Fruit fly (Drosophila melanogaster) whole organism, embryonic: ENCODE results near the gene SP555.

Experiments
- Asciz ChIP-seq: fragments of 200-800 bp; sonication (Bioruptor generic); optimal IDR thresholded peaks from 2 replicates; lab custom pipeline; 2017; ENCODE audit warnings: missing biosample characterization, mild to moderate bottlenecking, missing genetic modification characterization, missing genetic modification reagents
- Bdp1 ChIP-seq: fragments of 200-800 bp; sonication (Bioruptor generic); optimal IDR thresholded peaks from 3 replicates; lab custom pipeline; 2016; ENCODE audit warnings: missing biosample characterization, missing genetic modification characterization
- CG1024 ChIP-seq: fragments of 200-800 bp; sonication (Bioruptor generic); IDR thresholded peaks from 2 replicates; pipeline ENCODE4 v1.3.6; 2022; ENCODE audit warnings: missing biosample characterization, missing genetic modification characterization
- CG10267 ChIP-seq: fragments of 200-800 bp; sonication (Bioruptor generic); optimal IDR thresholded peaks from 2 replicates; lab custom pipeline; 2018; ENCODE audit warnings: missing biosample characterization, mild to moderate bottlenecking, missing genetic modification characterization, moderate library complexity
- CG10654 ChIP-seq: fragments of 200-800 bp; sonication (Bioruptor generic); optimal IDR thresholded peaks from 2 replicates; lab custom pipeline; 2016; ENCODE audit warnings: missing biosample characterization, missing genetic modification characterization
- CG11695 ChIP-seq: fragments of 200-800 bp; sonication (Bioruptor generic); IDR thresholded peaks from 3 replicates; pipeline ENCODE4 v1.3.6; 2022; ENCODE audit warnings: missing biosample characterization, missing genetic modification characterization
- CG14710 ChIP-seq: fragments of 200-800 bp; sonication (Bioruptor generic); optimal IDR thresholded peaks from 3 replicates; lab custom pipeline; 2019; ENCODE audit warnings: missing biosample characterization, mild to moderate bottlenecking, missing genetic modification characterization, moderate library complexity
- CG18476 ChIP-seq: fragments of 200-800 bp; sonication (Bioruptor generic); optimal IDR thresholded peaks from 2 replicates; lab custom pipeline; 2016; ENCODE audit warnings: missing biosample characterization, mild to moderate bottlenecking, missing genetic modification characterization
- CG18599 ChIP-seq: fragments of 200-800 bp; sonication (Bioruptor generic); optimal IDR thresholded peaks from 3 replicates; lab custom pipeline; 2017; ENCODE audit warnings: missing biosample characterization, missing genetic modification characterization, mild to moderate bottlenecking, moderate library complexity, missing genetic modification reagents
- CG2678 ChIP-seq: fragments of 200-800 bp; sonication (Bioruptor generic); optimal IDR thresholded peaks from 3 replicates; lab custom pipeline; 2019; ENCODE audit warnings: missing biosample characterization, mild to moderate bottlenecking, missing genetic modification characterization, moderate library complexity
- CG31388 ChIP-seq: fragments of 200-800 bp; sonication (Bioruptor generic); optimal IDR thresholded peaks from 2 replicates; lab custom pipeline; 2016; ENCODE audit warnings: missing biosample characterization, missing genetic modification characterization
- CG34224 ChIP-seq: fragments of 200-800 bp; sonication (Bioruptor generic); IDR thresholded peaks from 3 replicates; pipeline ENCODE4 v1.3.6; 2022; ENCODE audit warnings: missing biosample characterization, missing genetic modification characterization; ENCODE audit not compliant: partially characterized antibody
- CG6254 ChIP-seq: fragments of 200-800 bp; sonication (Bioruptor generic); optimal IDR thresholded peaks from 3 replicates; lab custom pipeline; 2017; ENCODE audit warnings: mild to moderate bottlenecking, missing biosample characterization, missing genetic modification reagents, missing genetic modification characterization
- CG7271 ChIP-seq: fragments of 200-800 bp; sonication (Bioruptor generic); optimal IDR thresholded peaks from 2 replicates; lab custom pipeline; 2018; ENCODE audit warnings: missing biosample characterization, mild to moderate bottlenecking, missing genetic modification characterization, moderate library complexity
- CG7372 ChIP-seq: fragments of 200-800 bp; sonication (Bioruptor generic); IDR thresholded peaks from 2 replicates; pipeline ENCODE4 v1.3.6; 2022; ENCODE audit warnings: missing biosample characterization, missing genetic modification characterization
- CG8089 ChIP-seq: fragments of 200-800 bp; sonication (Bioruptor generic); optimal IDR thresholded peaks from 3 replicates; lab custom pipeline; 2016; ENCODE audit warnings: missing biosample characterization, missing genetic modification characterization
- CG8944 ChIP-seq: fragments of 200-800 bp; sonication (Bioruptor generic); optimal IDR thresholded peaks from 3 replicates; lab custom pipeline; 2016; ENCODE audit warnings: missing biosample characterization, missing genetic modification characterization
- D19A ChIP-seq: fragments of 200-800 bp; optimal IDR thresholded peaks from 3 replicates; lab custom pipeline; 2019; ENCODE audit warnings: missing biosample characterization, mild to moderate bottlenecking, missing genetic modification characterization, moderate library complexity
- Dbx ChIP-seq: fragments of 200-800 bp; sonication (Bioruptor generic); IDR thresholded peaks from 3 replicates; pipeline ENCODE4 v1.3.6; 2022; ENCODE audit warnings: missing biosample characterization, missing genetic modification characterization
- Deaf1 ChIP-seq: fragments of 200-800 bp; optimal IDR thresholded peaks from 3 replicates; lab custom pipeline; 2019; ENCODE audit warnings: missing biosample characterization, mild to moderate bottlenecking, missing genetic modification characterization, moderate library complexity
- MESR4 ChIP-seq: fragments of 200-800 bp; sonication (Bioruptor generic); optimal IDR thresholded peaks from 2 replicates; lab custom pipeline; 2018; ENCODE audit warnings: missing biosample characterization, mild to moderate bottlenecking, missing genetic modification characterization, moderate library complexity
- Sry-δ ChIP-seq: fragments of 200-800 bp; sonication (Bioruptor generic); optimal IDR thresholded peaks from 2 replicates; lab custom pipeline; 2016; ENCODE audit warnings: missing biosample characterization, missing genetic modification characterization
- Tbp ChIP-seq: fragments of >200 bp; optimal IDR thresholded peaks from 2 replicates; lab custom pipeline; 2018; ENCODE audit warnings: missing biosample characterization, missing genetic modification characterization
- al ChIP-seq: fragments of 200-800 bp; sonication (Bioruptor generic); IDR thresholded peaks from 2 replicates; pipeline ENCODE4 v1.3.6; 2022; ENCODE audit warnings: missing biosample characterization, missing genetic modification characterization
- chinmo ChIP-seq: fragments of 200-800 bp; sonication (Bioruptor generic); IDR thresholded peaks from 4 replicates; pipeline ENCODE4 v1.3.6; 2022; ENCODE audit warnings: missing biosample characterization, missing genetic modification characterization; ENCODE audit not compliant: partially characterized antibody
- corto ChIP-seq: fragments of 200-800 bp; sonication (Bioruptor generic); optimal IDR thresholded peaks from 2 replicates; lab custom pipeline; 2016; ENCODE audit warnings: missing biosample characterization, mild to moderate bottlenecking, missing genetic modification characterization, moderate library complexity
- cwo ChIP-seq: fragments of 200-800 bp; sonication (Bioruptor generic); optimal IDR thresholded peaks from 3 replicates; lab custom pipeline; 2017; ENCODE audit warnings: missing biosample characterization, missing genetic modification characterization, mild to moderate bottlenecking, moderate library complexity, missing genetic modification reagents
- dan ChIP-seq: fragments of 200-800 bp; sonication (Bioruptor generic); IDR thresholded peaks from 2 replicates; pipeline ENCODE4 v1.3.6; 2022; ENCODE audit warnings: missing biosample characterization, missing genetic modification characterization
- dpn ChIP-seq, 2 experiments: fragments of 200-800 bp; sonication (Bioruptor generic); optimal IDR thresholded peaks; 3 replicates each; lab custom pipeline; 2016; ENCODE audit warnings: missing biosample characterization in 2 of 2, missing genetic modification characterization in 2 of 2
- emc ChIP-seq: fragments of 200-800 bp; sonication (Bioruptor generic); optimal IDR thresholded peaks from 2 replicates; lab custom pipeline; 2016; ENCODE audit warnings: missing biosample characterization, missing genetic modification characterization
- en ChIP-seq: fragments of 200-800 bp; sonication (Bioruptor generic); optimal IDR thresholded peaks from 2 replicates; lab custom pipeline; 2016; ENCODE audit warnings: missing biosample characterization, missing genetic modification characterization
- ftz-f1 ChIP-seq: fragments of 200-800 bp; sonication (Bioruptor generic); optimal IDR thresholded peaks from 2 replicates; lab custom pipeline; 2016; ENCODE audit warnings: missing biosample characterization, missing genetic modification characterization
- gcm ChIP-seq: fragments of 200-800 bp; sonication (Bioruptor generic); optimal IDR thresholded peaks from 2 replicates; lab custom pipeline; 2019; ENCODE audit warnings: missing biosample characterization, mild to moderate bottlenecking, missing genetic modification characterization, moderate library complexity
- gfzf ChIP-seq: fragments of 200-800 bp; sonication (Bioruptor generic); optimal IDR thresholded peaks from 2 replicates; lab custom pipeline; 2016; ENCODE audit warnings: missing biosample characterization, mild to moderate bottlenecking, missing genetic modification characterization, moderate library complexity
- ken ChIP-seq: fragments of 200-800 bp; sonication (Bioruptor generic); IDR thresholded peaks from 3 replicates; pipeline ENCODE4 v1.3.6; 2022; ENCODE audit warnings: missing biosample characterization, missing genetic modification characterization
- mam ChIP-seq: fragments of 200-800 bp; sonication (Bioruptor generic); optimal IDR thresholded peaks from 3 replicates; lab custom pipeline; 2016; ENCODE audit warnings: missing biosample characterization, missing genetic modification characterization
- nerfin-2 ChIP-seq: fragments of 200-800 bp; sonication (Bioruptor generic); IDR thresholded peaks from 2 replicates; pipeline ENCODE4 v1.3.6; 2022; ENCODE audit warnings: missing biosample characterization, missing genetic modification characterization; ENCODE audit not compliant: partially characterized antibody
- repo ChIP-seq: fragments of 200-800 bp; sonication (Bioruptor generic); optimal IDR thresholded peaks from 2 replicates; lab custom pipeline; 2016; ENCODE audit warnings: missing biosample characterization, missing genetic modification characterization
- sd ChIP-seq: fragments of 200-800 bp; sonication (Bioruptor generic); optimal IDR thresholded peaks from 3 replicates; lab custom pipeline; 2018; ENCODE audit warnings: missing biosample characterization, mild to moderate bottlenecking, missing genetic modification characterization, moderate library complexity
- sens ChIP-seq: fragments of 200-800 bp; sonication (Bioruptor generic); peaks from one replicate; lab custom pipeline; 2016; ENCODE audit warnings: missing biosample characterization, missing genetic modification characterization
- slbo ChIP-seq: fragments of 200-800 bp; sonication (Bioruptor generic); IDR thresholded peaks from 2 replicates; pipeline ENCODE4 v1.3.6; 2022; ENCODE audit warnings: missing biosample characterization, missing genetic modification characterization
- sob ChIP-seq: fragments of 200-800 bp; sonication (Bioruptor generic); IDR thresholded peaks from 2 replicates; pipeline ENCODE4 v1.3.6; 2022; ENCODE audit warnings: missing biosample characterization, missing genetic modification characterization
- sr ChIP-seq: fragments of 200-800 bp; sonication (Bioruptor generic); IDR thresholded peaks from 3 replicates; pipeline ENCODE4 v1.3.6; 2022; ENCODE audit warnings: missing biosample characterization, missing genetic modification characterization
- stc ChIP-seq: fragments of 200-800 bp; sonication (Bioruptor generic); IDR thresholded peaks from 2 replicates; pipeline ENCODE4 v1.3.6; 2022; ENCODE audit warnings: missing biosample characterization, missing genetic modification characterization
- tna ChIP-seq: fragments of 200-800 bp; sonication (Bioruptor generic); IDR thresholded peaks from 2 replicates; pipeline ENCODE4 v1.3.6; 2022; ENCODE audit warnings: missing biosample characterization, missing genetic modification characterization; ENCODE audit not compliant: partially characterized antibody
- vfl ChIP-seq: fragments of 200-800 bp; sonication (Bioruptor generic); optimal IDR thresholded peaks from 2 replicates; lab custom pipeline; 2016; ENCODE audit warnings: missing biosample characterization, missing genetic modification characterization
- z ChIP-seq: fragments of 200-800 bp; sonication (Bioruptor generic); IDR thresholded peaks from 3 replicates; pipeline ENCODE4 v1.3.6; 2022; ENCODE audit warnings: missing biosample characterization, missing genetic modification characterization
- zen ChIP-seq: fragments of 200-800 bp; sonication (Bioruptor generic); optimal IDR thresholded peaks from 3 replicates; lab custom pipeline; 2018; ENCODE audit warnings: missing biosample characterization, mild to moderate bottlenecking, missing genetic modification characterization, moderate library complexity
- zfh2 ChIP-seq: fragments of 200-800 bp; sonication (Bioruptor generic); optimal IDR thresholded peaks from 2 replicates; lab custom pipeline; 2016; ENCODE audit warnings: missing biosample characterization, missing genetic modification characterization

SP555 gene

dm6 chr2L:5070797-5071579, 33.5 kb downstream of the SP555 start, which contains the start of gene RpL37A (continued):
- TF ChIP-seq CG8944 (GFP tag; lab: Kevin White, UChicago) = peak; percentile 49
- TF ChIP-seq CG7271 (tag; lab: Kevin White, UChicago) = peak; percentile 93
- TF ChIP-seq chinmo (GFP tag; lab: Robert Waterston, UW) = peak; percentile 65; the same call in 1 of the 4 replicates
- no peak for TF ChIP-seq CG31388
- peak; percentile 80 for TF ChIP-seq Asciz
- peak; percentile 84 for TF ChIP-seq CG14710 (tag; lab: Kevin White, UChicago)
- peak; percentile 29 for TF ChIP-seq zfh2
- TF ChIP-seq CG1024 = peak; percentile 81
- peak; percentile 38 for TF ChIP-seq D19A (tag; lab: Kevin White, UChicago)
- 0 out of 3 replicates have a peak, but pooled peaks have one; percentile 20 for TF ChIP-seq CG34224 (GFP tag; lab: Robert Waterston, UW)
- no peak for TF ChIP-seq al (GFP tag; lab: Robert Waterston, UW)
- peak; percentile 73 for TF ChIP-seq CG6254 (GFP tag; lab: Kevin White, UChicago)
- peak; percentile 83 for TF ChIP-seq CG10267 (tag; lab: Kevin White, UChicago)
- TF ChIP-seq tna = no peak
- TF ChIP-seq corto (GFP tag; lab: Kevin White, UChicago) = peak; percentile 7
- peak; percentile 69 for TF ChIP-seq mam (GFP tag; lab: Kevin White, UChicago)
- peak; percentile 30 for TF ChIP-seq ftz-f1 (GFP tag; lab: Kevin White, UChicago)
- TF ChIP-seq CG11695 (GFP tag; lab: Robert Waterston, UW) = peak; percentile 68
- no peak for TF ChIP-seq sd (tag; lab: Kevin White, UChicago)
- peak; percentile 82 for TF ChIP-seq ken (GFP tag; lab: Robert Waterston, UW)
- TF ChIP-seq nerfin-2 (GFP tag; lab: Robert Waterston, UW) = no peak
- TF ChIP-seq Sry-δ = peak; percentile 77
- peak; percentile 98 for TF ChIP-seq MESR4 (GFP tag; lab: Kevin White, UChicago)
- TF ChIP-seq emc (GFP tag; lab: Kevin White, UChicago) = peak; percentile 86
- TF ChIP-seq dan = no peak
- TF ChIP-seq Deaf1 (tag; lab: Kevin White, UChicago) = no peak
- TF ChIP-seq sens (GFP tag; lab: Kevin White, UChicago) = peak; percentile 97
- peak; percentile 86 for TF ChIP-seq Dbx
- TF ChIP-seq dpn (GFP tag; optimal IDR thresholded peaks at IDR 0.05; lab: Kevin White, UChicago) = peak; percentile 72 to 90
- no peak; the same call in 1 of the 3 replicates for TF ChIP-seq sr (GFP tag; lab: Robert Waterston, UW)
- peak; percentile 71 for TF ChIP-seq CG8089
- peak; percentile 82 for TF ChIP-seq CG7372 (GFP tag; lab: Robert Waterston, UW)
- peak; percentile 56 for TF ChIP-seq gcm (GFP tag; lab: Kevin White, UChicago)
- TF ChIP-seq CG18476 (GFP tag; lab: Kevin White, UChicago) = peak; percentile 63
- TF ChIP-seq en (GFP tag; lab: Kevin White, UChicago) = peak; percentile 47
- no peak for TF ChIP-seq vfl (GFP tag; lab: Kevin White, UChicago)
- peak; percentile 78 for TF ChIP-seq stc
- peak; percentile 86 for TF ChIP-seq repo
- TF ChIP-seq zen (tag; lab: Kevin White, UChicago) = peak; percentile 68
- peak; percentile 62 for TF ChIP-seq Bdp1 (GFP tag; lab: Kevin White, UChicago)
- TF ChIP-seq sob (GFP tag; lab: Robert Waterston, UW) = peak; percentile 85
- peak; percentile 27; the same call in 1 of the 3 replicates for TF ChIP-seq z (GFP tag; lab: Robert Waterston, UW)
- peak; percentile 99 for TF ChIP-seq gfzf
- peak; percentile 61 for TF ChIP-seq slbo (GFP tag; lab: Robert Waterston, UW)
- TF ChIP-seq CG18599 (GFP tag; lab: Kevin White, UChicago) = peak; percentile 88
- peak; percentile 74 for TF ChIP-seq CG2678 (tag; lab: Kevin White, UChicago)
- TF ChIP-seq CG10654 (GFP tag; lab: Kevin White, UChicago) = peak; percentile 76
- TF ChIP-seq cwo = peak; percentile 54
- TF ChIP-seq Tbp = no peak
